Worm (Caenorhabditis elegans) whole organism, L4/young adult: ENCODE measurements around the gene lfi-1.

ENCODE experiments used
- W03F9.2 ChIP-seq: fragments of 150-350 bp; optimal IDR thresholded peaks from 2 replicates; lab custom pipeline; 2014; ENCODE audit warnings: missing biosample characterization, missing genetic modification characterization
- dao-5 ChIP-seq: sonication (generic microtip); optimal IDR thresholded peaks from 2 replicates; lab custom pipeline; 2016; ENCODE audit warnings: missing genotype, missing genetic modification characterization, moderate library complexity, missing compliant biosample characterization
- him-1 ChIP-seq: sonication (generic microtip); optimal IDR thresholded peaks from 2 replicates; lab custom pipeline; 2016; ENCODE audit warnings: missing genotype, missing genetic modification reagents, missing genetic modification characterization, missing compliant biosample characterization

- TF ChIP-seq him-1 (tag; lab: Kevin White, UChicago) (no peak), W03F9.2 (no peak), dao-5 (tag; lab: Kevin White, UChicago) (no peak)
These were observed 37.2 kb downstream of the lfi-1 start, which contains the start of gene ZC449.7 for ce11 chrX:5013826-5014225.
